Worm (Caenorhabditis elegans) whole organism, young adult: ENCODE data around the gene srx-48.

ENCODE experiments used
- B0336.3 ChIP-seq: fragments of 200-800 bp; sonication (Bioruptor generic); IDR thresholded peaks from 2 replicates; pipeline ENCODE4 v1.3.6; 2022; ENCODE audit warnings: missing genetic modification characterization, missing compliant biosample characterization
- C06A6.2 ChIP-seq: fragments of 200-800 bp; sonication (Bioruptor generic); conservative IDR thresholded peaks from 2 replicates; pipeline ENCODE4 v1.3.6; 2022; ENCODE audit warnings: missing genetic modification characterization, missing compliant biosample characterization
- F10E7.11 ChIP-seq: sonication (generic microtip); optimal IDR thresholded peaks from 2 replicates; lab custom pipeline; 2017; ENCODE audit warnings: mild to moderate bottlenecking, missing genetic modification characterization, moderate library complexity, missing compliant biosample characterization
- F37B4.10 ChIP-seq: fragments of 200-800 bp; sonication (Bioruptor generic); IDR thresholded peaks from 2 replicates; pipeline ENCODE4 v1.3.6; 2022; ENCODE audit warnings: missing genetic modification characterization, missing compliant biosample characterization
- F49E8.2 ChIP-seq: sonication (generic microtip); optimal IDR thresholded peaks from 3 replicates; lab custom pipeline; 2017; ENCODE audit warnings: missing genetic modification characterization, mild to moderate bottlenecking, missing compliant biosample characterization, antibody characterized with exemption, moderate library complexity; ENCODE audit not compliant: insufficient read depth
- F52B5.7 ChIP-seq: sonication (generic microtip); optimal IDR thresholded peaks from 2 replicates; lab custom pipeline; 2016; ENCODE audit warnings: mild to moderate bottlenecking, missing genetic modification characterization, missing compliant biosample characterization
- F57A8.1 ChIP-seq: fragments of 200-800 bp; sonication (Bioruptor generic); optimal IDR thresholded peaks from 2 replicates; lab custom pipeline; 2018; ENCODE audit warnings: mild to moderate bottlenecking, missing genetic modification characterization, moderate library complexity, missing compliant biosample characterization
- T26A5.8 ChIP-seq: sonication (generic microtip); optimal IDR thresholded peaks from 2 replicates; lab custom pipeline; 2016; ENCODE audit warnings: missing genetic modification characterization, missing compliant biosample characterization
- Y53F4B.3 ChIP-seq: fragments of 200-800 bp; sonication (Bioruptor generic); IDR thresholded peaks from 2 replicates; pipeline ENCODE4 v1.3.6; 2022; ENCODE audit warnings: missing genetic modification reagents, missing genetic modification characterization, missing compliant biosample characterization
- ama-1 ChIP-seq, 3 experiments: fragments of 150-350 bp in 1 of 3; sonication (generic microtip) in 2 of 3; optimal IDR thresholded peaks; 2 replicates each; lab custom pipeline; 2014 to 2018; ENCODE audit warnings: missing biosample characterization in 2 of 3, missing genetic modification characterization in 2 of 3, missing genetic modification reagents in 2 of 3
- aptf-2 ChIP-seq: fragments of 200-800 bp; sonication (Bioruptor generic); conservative IDR thresholded peaks from 2 replicates; pipeline ENCODE4 v1.3.6; 2022; ENCODE audit warnings: missing genetic modification reagents, missing genetic modification characterization, missing compliant biosample characterization
- atf-7 ChIP-seq: sonication (generic microtip); optimal IDR thresholded peaks from 2 replicates; lab custom pipeline; 2017; ENCODE audit warnings: mild to moderate bottlenecking, missing genetic modification characterization, missing compliant biosample characterization
- die-1 ChIP-seq: sonication (generic microtip); optimal IDR thresholded peaks from 2 replicates; lab custom pipeline; 2016; ENCODE audit warnings: missing genotype, mild to moderate bottlenecking, missing genetic modification characterization, missing compliant biosample characterization
- ets-4 ChIP-seq: fragments of 200-800 bp; sonication (Bioruptor generic); optimal IDR thresholded peaks from 2 replicates; lab custom pipeline; 2018; ENCODE audit warnings: mild to moderate bottlenecking, missing genetic modification characterization, missing compliant biosample characterization
- gei-17 ChIP-seq: fragments of 200-800 bp; sonication (Bioruptor generic); optimal IDR thresholded peaks from 2 replicates; lab custom pipeline; 2018; ENCODE audit warnings: mild to moderate bottlenecking, missing genetic modification characterization, missing compliant biosample characterization
- him-1 ChIP-seq: sonication (generic microtip); optimal IDR thresholded peaks from 2 replicates; lab custom pipeline; 2016; ENCODE audit warnings: missing genotype, missing genetic modification reagents, missing genetic modification characterization, missing compliant biosample characterization
- hmg-1.2 ChIP-seq: fragments of 200-800 bp; sonication (Bioruptor generic); IDR thresholded peaks from 2 replicates; pipeline ENCODE4 v1.3.6; 2022; ENCODE audit warnings: missing genetic modification reagents, missing genetic modification characterization, missing compliant biosample characterization
- hrde-1 ChIP-seq: sonication (generic microtip); optimal IDR thresholded peaks from 2 replicates; lab custom pipeline; 2016; ENCODE audit warnings: missing genetic modification characterization, mild to moderate bottlenecking, missing compliant biosample characterization, moderate library complexity, missing genotype, missing genetic modification reagents, borderline replicate concordance
- let-526 ChIP-seq: fragments of 200-800 bp; sonication (Bioruptor generic); IDR thresholded peaks from 2 replicates; pipeline ENCODE4 v1.3.6; 2022; ENCODE audit warnings: missing genetic modification reagents, missing genetic modification characterization, missing compliant biosample characterization
- let-607 ChIP-seq, 2 experiments: fragments of 200-800 bp in 1 of 2; sonication (Bioruptor generic) in 1 of 2; sonication (generic microtip) in 1 of 2; optimal IDR thresholded peaks; 2 replicates each; lab custom pipeline; 2016 to 2018; ENCODE audit warnings: mild to moderate bottlenecking in 2 of 2, missing compliant biosample characterization in 2 of 2, missing genetic modification characterization in 2 of 2, moderate library complexity in 2 of 2, missing genotype in 1 of 2
- lin-26 ChIP-seq: fragments of 200-800 bp; sonication (Bioruptor generic); IDR thresholded peaks from 2 replicates; pipeline ENCODE4 v1.3.6; 2022; ENCODE audit warnings: missing genetic modification reagents, missing genetic modification characterization, missing compliant biosample characterization
- lin-35 ChIP-seq, 3 experiments: fragments of 150-350 bp in 2 of 3; sonication (generic microtip) in 1 of 3; optimal IDR thresholded peaks; 2 replicates each; lab custom pipeline; 2014 to 2018; ENCODE audit warnings: missing biosample characterization in 3 of 3, missing genetic modification characterization in 3 of 3, missing genetic modification reagents in 3 of 3
- lin-40 ChIP-seq: sonication (generic microtip); optimal IDR thresholded peaks from 2 replicates; lab custom pipeline; 2016; ENCODE audit warnings: missing genetic modification characterization, mild to moderate bottlenecking, missing compliant biosample characterization, missing genotype, missing genetic modification reagents
- lin-54 ChIP-seq: fragments of 200-800 bp; sonication (Bioruptor generic); optimal IDR thresholded peaks from 2 replicates; lab custom pipeline; 2018; ENCODE audit warnings: mild to moderate bottlenecking, missing genetic modification characterization, missing compliant biosample characterization
- madf-10 ChIP-seq: sonication (generic microtip); optimal IDR thresholded peaks from 2 replicates; lab custom pipeline; 2016; ENCODE audit warnings: mild to moderate bottlenecking, missing genetic modification characterization, missing compliant biosample characterization
- nfya-2 ChIP-seq: fragments of 200-800 bp; sonication (Bioruptor generic); IDR thresholded peaks from 2 replicates; pipeline ENCODE4 v1.3.6; 2022; ENCODE audit warnings: missing genetic modification reagents, missing genetic modification characterization, missing compliant biosample characterization
- nfyb-1 ChIP-seq: fragments of 200-800 bp; sonication (Bioruptor generic); IDR thresholded peaks from 2 replicates; pipeline ENCODE4 v1.3.6; 2022; ENCODE audit warnings: missing genetic modification reagents, missing genetic modification characterization, missing compliant biosample characterization
- nhr-120 ChIP-seq: fragments of 200-800 bp; sonication (Bioruptor generic); IDR thresholded peaks from 2 replicates; pipeline ENCODE4 v1.3.6; 2022; ENCODE audit warnings: missing genetic modification characterization, missing compliant biosample characterization
- nhr-80 ChIP-seq: sonication (generic microtip); optimal IDR thresholded peaks from 2 replicates; lab custom pipeline; 2016; ENCODE audit warnings: missing genetic modification characterization, missing compliant biosample characterization
- nhr-90 ChIP-seq: sonication (generic microtip); optimal IDR thresholded peaks from 2 replicates; lab custom pipeline; 2016; ENCODE audit warnings: missing genotype, mild to moderate bottlenecking, missing genetic modification characterization, missing compliant biosample characterization
- sdz-38 ChIP-seq: sonication (generic microtip); optimal IDR thresholded peaks from 2 replicates; lab custom pipeline; 2016; ENCODE audit warnings: missing genotype, missing genetic modification characterization, missing compliant biosample characterization
- snpc-1.3 ChIP-seq: sonication (generic microtip); optimal IDR thresholded peaks from 2 replicates; lab custom pipeline; 2017; ENCODE audit warnings: missing genetic modification characterization, mild to moderate bottlenecking, missing compliant biosample characterization, antibody characterized with exemption, moderate library complexity, missing genotype, missing genetic modification reagents; ENCODE audit not compliant: insufficient read depth
- snpc-4 ChIP-seq, 5 experiments: fragments of 150-350 bp in 1 of 5; sonication (generic microtip) in 4 of 5; optimal IDR thresholded peaks; 2 replicates each; lab custom pipeline; 2014 to 2018; ENCODE audit warnings: missing genetic modification characterization in 5 of 5, missing biosample characterization in 3 of 5, antibody characterized with exemption in 2 of 5, mild to moderate bottlenecking in 2 of 5, missing compliant biosample characterization in 2 of 5, missing genotype in 2 of 5, moderate library complexity in 2 of 5, missing genetic modification reagents in 1 of 5
- somi-1 ChIP-seq: fragments of 200-800 bp; sonication (Bioruptor generic); optimal IDR thresholded peaks from 2 replicates; lab custom pipeline; 2018; ENCODE audit warnings: mild to moderate bottlenecking, missing genetic modification characterization, missing compliant biosample characterization
- tbx-9 ChIP-seq: sonication (generic microtip); optimal IDR thresholded peaks from 2 replicates; lab custom pipeline; 2016; ENCODE audit warnings: borderline replicate concordance, missing genetic modification characterization, inconsistent platforms, missing compliant biosample characterization
- xnd-1 ChIP-seq: sonication (generic microtip); optimal IDR thresholded peaks from 2 replicates; lab custom pipeline; 2016; ENCODE audit warnings: missing genotype, missing genetic modification reagents, missing genetic modification characterization, missing compliant biosample characterization
- zfh-2 ChIP-seq: fragments of 200-800 bp; sonication (Bioruptor generic); conservative IDR thresholded peaks from 2 replicates; pipeline ENCODE4 v1.3.6; 2022; ENCODE audit warnings: missing genetic modification reagents, missing genetic modification characterization, missing compliant biosample characterization
- ztf-22 ChIP-seq: fragments of 200-800 bp; sonication (Bioruptor generic); optimal IDR thresholded peaks from 2 replicates; lab custom pipeline; 2018; ENCODE audit warnings: mild to moderate bottlenecking, missing genetic modification characterization, moderate library complexity, missing compliant biosample characterization
- ztf-25 ChIP-seq: fragments of 200-800 bp; sonication (Bioruptor generic); IDR thresholded peaks from 2 replicates; pipeline ENCODE4 v1.3.6; 2022; ENCODE audit warnings: missing genetic modification reagents, missing genetic modification characterization, missing compliant biosample characterization
- ztf-26 ChIP-seq: sonication (generic microtip); optimal IDR thresholded peaks from 2 replicates; lab custom pipeline; 2017; ENCODE audit warnings: missing genetic modification characterization, missing compliant biosample characterization

The srx-48 gene

DNA sequence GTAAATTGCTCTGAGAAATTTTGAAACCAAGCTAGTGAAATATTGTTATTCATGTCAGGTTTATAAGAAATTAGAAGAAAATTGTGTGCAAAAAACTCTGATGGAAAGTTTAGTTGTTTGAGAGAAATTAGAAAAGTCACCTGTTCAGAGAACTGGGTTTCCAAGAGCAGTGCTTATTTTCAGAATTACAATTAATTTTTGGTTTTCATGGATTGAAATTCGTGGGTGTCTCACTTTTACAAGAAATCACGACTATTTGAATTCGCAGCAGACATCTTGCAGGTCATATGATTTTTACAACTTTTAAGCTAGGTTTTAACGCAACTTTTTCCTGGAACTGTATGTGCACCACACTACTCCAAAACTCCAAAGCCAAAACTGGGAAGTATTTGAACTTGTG lies 5.5 kb upstream of the srx-48 start, which contains the start of gene srz-10:
Gene srz-10 (minus strand): TSS at position 88 of the 400 bp plus-strand sequence.
- TF ChIP-seq zfh-2 (GFP tag; lab: Robert Waterston, UW): no peak
- no peak for TF ChIP-seq nfya-2
- TF ChIP-seq nhr-90 (tag; lab: Kevin White, UChicago): no peak
- TF ChIP-seq atf-7 (tag; lab: Kevin White, UChicago): no peak
- no peak for TF ChIP-seq F49E8.2
- TF ChIP-seq B0336.3 (GFP tag; lab: Robert Waterston, UW): no peak
- TF ChIP-seq him-1 (tag; lab: Kevin White, UChicago): no peak
- TF ChIP-seq nhr-80 (tag; lab: Kevin White, UChicago): no peak
- TF ChIP-seq let-526 (GFP tag; lab: Robert Waterston, UW): no peak
- no peak for TF ChIP-seq die-1 (tag; lab: Kevin White, UChicago)
- no peak for TF ChIP-seq nfyb-1 (GFP tag; lab: Robert Waterston, UW)
- no peak for TF ChIP-seq snpc-4 (GFP tag; optimal IDR thresholded peaks at IDR 0.05; lab: Kevin White, UChicago)
- no peak for TF ChIP-seq snpc-4 (tag; optimal IDR thresholded peaks at IDR 0.05; lab: Kevin White, UChicago)
- TF ChIP-seq nhr-120: no peak
- no peak for TF ChIP-seq gei-17
- no peak for TF ChIP-seq hrde-1
- TF ChIP-seq snpc-1.3 (tag; lab: Kevin White, UChicago): no peak
- TF ChIP-seq xnd-1 (tag; lab: Kevin White, UChicago): no peak
- TF ChIP-seq lin-35 (GFP tag; optimal IDR thresholded peaks at IDR 0.05; lab: Kevin White, UChicago): no peak
- no peak for TF ChIP-seq lin-26 (GFP tag; lab: Robert Waterston, UW)
- no peak for TF ChIP-seq let-607 (tag; optimal IDR thresholded peaks at IDR 0.05; lab: Kevin White, UChicago)
- TF ChIP-seq, all 124 proteins: peak for 0

DNA sequence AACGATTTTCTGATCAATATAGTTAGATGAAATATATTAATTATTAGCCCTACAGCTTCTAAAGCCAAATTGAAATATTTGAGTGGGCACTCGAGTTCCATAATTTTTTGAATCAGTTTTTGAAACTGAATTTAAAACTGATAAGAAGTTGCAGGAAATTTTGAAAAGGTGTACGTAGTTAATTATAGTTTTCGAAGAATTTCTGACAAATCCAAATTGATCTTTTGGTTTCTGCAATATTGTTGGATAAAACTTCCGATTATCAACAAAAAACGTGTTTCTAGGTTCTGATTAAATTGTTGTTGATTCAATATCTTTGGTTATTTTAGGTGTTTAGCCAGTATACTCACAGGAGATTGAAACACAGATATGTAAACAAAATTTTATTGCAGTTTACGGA lies 3.2 kb upstream of the srx-48 start, which contains the start of gene T26H8.4:
Gene T26H8.4 (minus strand): TSS at position 101 of the 400 bp plus-strand sequence.
- no peak for TF ChIP-seq ets-4 (GFP tag; lab: Kevin White, UChicago)
- TF ChIP-seq F10E7.11: no peak
- TF ChIP-seq T26A5.8 (tag; lab: Kevin White, UChicago): no peak
- no peak for TF ChIP-seq hmg-1.2 (GFP tag; lab: Robert Waterston, UW)
- TF ChIP-seq tbx-9 (tag; lab: Kevin White, UChicago): no peak
- TF ChIP-seq F57A8.1 (GFP tag; lab: Kevin White, UChicago): no peak
- no peak for TF ChIP-seq xnd-1 (tag; lab: Kevin White, UChicago)
- no peak for TF ChIP-seq aptf-2
- no peak for TF ChIP-seq F37B4.10 (GFP tag; lab: Robert Waterston, UW)
- no peak for TF ChIP-seq lin-54
- no peak for TF ChIP-seq ztf-22
- TF ChIP-seq nfya-2: no peak
- TF ChIP-seq sdz-38 (tag; lab: Kevin White, UChicago): no peak
- no peak for TF ChIP-seq lin-40 (tag; lab: Kevin White, UChicago)
- TF ChIP-seq Y53F4B.3 (GFP tag; lab: Robert Waterston, UW): no peak
- no peak for TF ChIP-seq snpc-4 (GFP tag; optimal IDR thresholded peaks at IDR 0.05; lab: Kevin White, UChicago)
- TF ChIP-seq snpc-4 (tag; optimal IDR thresholded peaks at IDR 0.05; lab: Kevin White, UChicago): no peak

DNA sequence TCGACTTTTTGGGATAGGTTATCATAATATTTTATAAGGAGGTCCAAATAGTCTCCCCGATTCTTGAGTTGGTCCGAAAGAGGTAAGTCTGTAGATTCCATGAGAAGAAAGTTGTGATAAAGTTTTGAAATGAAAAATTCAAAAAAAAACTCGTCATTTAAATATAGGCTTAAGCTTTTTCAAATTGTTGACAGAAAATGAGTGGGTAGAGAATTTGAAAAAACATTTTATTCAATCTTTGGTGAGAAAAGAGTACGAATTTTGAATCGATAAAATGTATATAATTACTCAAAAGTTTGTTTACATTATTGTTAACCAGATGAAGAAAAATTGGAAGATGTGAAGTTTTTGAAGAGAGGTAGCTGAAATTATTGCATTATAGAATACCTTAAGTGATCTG lies 2.0 kb upstream of the srx-48 start, which contains the start of gene T26H8.5:
Gene T26H8.5 (minus strand): TSS at position 101 of the 400 bp plus-strand sequence.
- no peak for TF ChIP-seq F52B5.7 (tag; lab: Kevin White, UChicago)
- no peak for TF ChIP-seq sdz-38 (tag; lab: Kevin White, UChicago)
- TF ChIP-seq ztf-26 (tag; lab: Kevin White, UChicago): no peak
- TF ChIP-seq somi-1 (GFP tag; lab: Kevin White, UChicago): no peak
- TF ChIP-seq madf-10 (tag; lab: Kevin White, UChicago): no peak
- no peak for TF ChIP-seq xnd-1 (tag; lab: Kevin White, UChicago)
- TF ChIP-seq gei-17: no peak
- no peak for TF ChIP-seq C06A6.2 (GFP tag; lab: Robert Waterston, UW)
- TF ChIP-seq ztf-25 (GFP tag; lab: Robert Waterston, UW): no peak
- TF ChIP-seq snpc-4 (GFP tag; optimal IDR thresholded peaks at IDR 0.05; lab: Kevin White, UChicago): no peak
- no peak for TF ChIP-seq snpc-4 (tag; optimal IDR thresholded peaks at IDR 0.05; lab: Kevin White, UChicago)
- no peak for TF ChIP-seq nhr-80 (tag; lab: Kevin White, UChicago)
- no peak for TF ChIP-seq ama-1 (optimal IDR thresholded peaks at IDR 0.05; lab: Kevin White, UChicago)
- no peak for TF ChIP-seq ama-1 (GFP tag; optimal IDR thresholded peaks at IDR 0.05; lab: Kevin White, UChicago)
